Worm (Caenorhabditis elegans): ENCODE measurements around the gene clc-5.

clc-5 gene

DNA sequence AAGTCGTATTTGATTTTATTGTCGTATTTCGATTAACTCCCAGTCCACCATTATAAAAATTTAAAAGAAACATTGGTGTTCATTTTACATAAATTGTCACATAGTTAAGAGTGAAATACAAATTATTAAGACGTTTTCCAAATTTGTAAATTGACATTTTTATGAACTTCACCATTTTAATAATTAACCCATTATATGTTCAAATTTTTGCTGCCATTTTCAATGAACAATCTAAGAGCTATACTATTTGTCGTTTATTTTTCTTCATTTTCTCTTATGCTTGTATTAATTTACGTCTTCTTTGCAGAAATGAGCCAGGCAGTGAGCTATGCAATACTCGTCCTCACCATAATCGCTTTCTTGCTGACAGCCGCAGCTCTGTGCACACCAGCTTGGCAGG is 2.2 kb upstream of the clc-5 start, which contains the start of gene clc-2:
Gene clc-2, plus strand, starts transcription at position 301 of the 400 bp plus-strand sequence.
- TF ChIP-seq tbx-37 (GFP tag; conservative IDR thresholded peaks at IDR 0.05) (no peak), pes-1 (GFP tag; IDR thresholded peaks at IDR 0.05) (no peak), ceh-36 (tag; optimal IDR thresholded peaks at IDR 0.05) (no peak), ets-7 (tag; optimal IDR thresholded peaks at IDR 0.05) (no peak), flt-1 (GFP tag; IDR thresholded peaks at IDR 0.05) (no peak), tra-4 (tag; optimal IDR thresholded peaks at IDR 0.05) (no peak), hnd-1 (tag; optimal IDR thresholded peaks at IDR 0.05) (no peak), B0310.2 (tag; optimal IDR thresholded peaks at IDR 0.05) (no peak), tbx-11 (GFP tag; IDR thresholded peaks at IDR 0.05) (no peak), hmg-4 (GFP tag; optimal IDR thresholded peaks at IDR 0.05) (no peak), sea-1 (GFP tag; conservative IDR thresholded peaks at IDR 0.05) (no peak)

DNA sequence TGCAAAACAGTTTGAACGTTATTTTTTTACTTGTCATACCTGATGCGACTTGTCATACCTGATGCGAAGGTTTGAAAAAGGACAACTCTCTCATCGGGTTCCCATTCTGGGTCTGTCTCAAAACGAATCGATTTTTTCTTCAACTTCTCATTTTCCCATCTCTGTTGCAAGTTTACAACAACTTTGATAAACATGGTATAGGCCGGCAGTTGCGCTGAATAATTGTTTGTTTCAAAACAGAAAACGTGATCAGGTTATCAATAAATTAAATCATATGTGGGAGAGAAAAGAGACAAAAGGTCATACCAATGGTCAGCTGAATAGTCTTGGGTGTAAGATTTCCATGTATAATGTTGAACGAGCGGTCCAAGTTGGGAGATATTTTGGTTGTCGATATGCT is 3.5 kb downstream of the clc-5 start:
- TF ChIP-seq aly-1 (tag; optimal IDR thresholded peaks at IDR 0.05) (no peak), F13C5.2 (tag; optimal IDR thresholded peaks at IDR 0.05) (no peak), scrt-1 (GFP tag; IDR thresholded peaks at IDR 0.05) (no peak), ceh-13 (GFP tag; optimal IDR thresholded peaks at IDR 0.05) (no peak), ets-7 (tag; optimal IDR thresholded peaks at IDR 0.05) (no peak), B0310.2 (tag; optimal IDR thresholded peaks at IDR 0.05) (no peak), tra-4 (tag; optimal IDR thresholded peaks at IDR 0.05) (no peak), hnd-1 (tag; optimal IDR thresholded peaks at IDR 0.05) (no peak), ama-1 (optimal IDR thresholded peaks at IDR 0.05) (no peak), sea-1 (GFP tag; conservative IDR thresholded peaks at IDR 0.05) (no peak), hmbx-1 (tag; optimal IDR thresholded peaks at IDR 0.05) (no peak), ceh-36 (tag; optimal IDR thresholded peaks at IDR 0.05) (no peak), tbx-37 (GFP tag; conservative IDR thresholded peaks at IDR 0.05) (no peak), tbx-11 (GFP tag; IDR thresholded peaks at IDR 0.05) (no peak), hmg-4 (GFP tag; optimal IDR thresholded peaks at IDR 0.05) (no peak), flt-1 (GFP tag; IDR thresholded peaks at IDR 0.05) (no peak), pes-1 (GFP tag; IDR thresholded peaks at IDR 0.05) (no peak)

DNA sequence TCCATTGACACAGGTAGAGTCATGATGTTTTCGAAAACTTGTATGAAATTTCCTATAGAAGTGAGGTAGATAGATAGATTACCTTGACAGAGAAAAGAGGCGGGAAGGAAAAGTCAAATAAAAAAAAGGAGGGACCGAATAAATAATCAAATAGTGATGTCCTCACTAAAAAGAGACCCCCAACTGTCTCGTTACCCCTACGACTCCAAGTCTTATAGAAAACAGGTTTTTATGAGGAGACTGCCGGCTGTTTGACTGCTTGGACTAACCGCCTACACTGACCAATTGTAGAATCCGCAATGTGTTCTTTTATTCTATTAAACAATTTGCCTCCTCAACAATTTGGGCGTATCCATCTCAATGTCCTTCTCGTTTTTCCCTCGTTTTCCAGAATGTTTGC is 4.6 kb downstream of the clc-5 start, which contains the start of gene C01C10.2:
Gene C01C10.2, minus strand, starts transcription at position 170 of the 400 bp plus-strand sequence.
- TF ChIP-seq scrt-1 (GFP tag; IDR thresholded peaks at IDR 0.05) (no peak), sea-1 (GFP tag; conservative IDR thresholded peaks at IDR 0.05) (no peak), hnd-1 (tag; optimal IDR thresholded peaks at IDR 0.05) (no peak), aly-1 (tag; optimal IDR thresholded peaks at IDR 0.05) (no peak), tra-4 (tag; optimal IDR thresholded peaks at IDR 0.05) (no peak), tbx-11 (GFP tag; IDR thresholded peaks at IDR 0.05) (no peak), ama-1 (optimal IDR thresholded peaks at IDR 0.05) (no peak), F13C5.2 (tag; optimal IDR thresholded peaks at IDR 0.05) (no peak), B0310.2 (tag; optimal IDR thresholded peaks at IDR 0.05) (no peak), tbx-37 (GFP tag; conservative IDR thresholded peaks at IDR 0.05) (no peak), hmbx-1 (tag; optimal IDR thresholded peaks at IDR 0.05) (no peak), ceh-13 (GFP tag; optimal IDR thresholded peaks at IDR 0.05) (no peak)

DNA sequence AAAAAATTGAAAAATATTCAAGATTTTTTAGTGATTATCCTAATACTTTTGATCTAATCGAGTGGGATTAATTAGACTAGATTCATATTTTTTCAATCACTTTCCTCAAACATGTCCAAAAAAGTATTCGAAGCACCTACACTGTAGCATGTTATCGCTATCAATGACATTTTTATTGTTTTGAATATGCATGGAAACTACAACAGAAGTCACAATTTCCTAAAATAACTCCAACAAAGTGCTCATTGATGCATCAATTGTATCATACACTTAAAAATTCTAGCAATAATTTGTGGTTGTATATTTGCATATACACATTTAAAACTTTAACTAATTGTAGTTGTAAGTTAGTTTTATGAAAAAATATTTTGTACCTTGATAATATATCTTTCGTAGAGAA is 6.7 kb downstream of the clc-5 start:
- TF ChIP-seq ets-7 (tag; optimal IDR thresholded peaks at IDR 0.05) (no peak), ceh-36 (tag; optimal IDR thresholded peaks at IDR 0.05) (no peak), tbx-37 (GFP tag; conservative IDR thresholded peaks at IDR 0.05) (no peak), sea-1 (GFP tag; conservative IDR thresholded peaks at IDR 0.05) (no peak)

DNA sequence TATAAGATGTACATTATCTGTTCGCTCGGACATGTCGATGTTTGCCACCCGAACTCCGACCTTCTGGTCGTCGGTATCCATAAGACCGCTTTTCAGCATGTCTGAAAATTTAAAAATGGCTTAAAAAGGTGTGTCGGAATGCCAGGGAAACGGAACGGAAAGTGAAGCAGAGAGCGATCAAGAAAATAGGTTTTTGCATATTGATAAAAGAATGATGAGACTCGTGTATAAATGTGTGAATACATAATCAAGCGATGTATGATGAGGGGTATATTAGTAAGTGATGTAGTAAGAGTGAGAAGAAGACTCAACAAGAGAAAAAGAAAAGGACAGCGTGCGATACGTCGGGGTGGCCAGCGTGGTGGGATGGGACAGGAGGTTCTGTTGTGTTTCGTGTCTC is 9.1 kb downstream of the clc-5 start, which contains the start of gene acl-12:
Gene acl-12, minus strand, starts transcription at position 101 of the 400 bp plus-strand sequence.
- no peak for TF ChIP-seq tbx-11 (GFP tag; IDR thresholded peaks at IDR 0.05)
- TF ChIP-seq ets-7 (tag; optimal IDR thresholded peaks at IDR 0.05) = no peak
- TF ChIP-seq sea-1 (GFP tag; conservative IDR thresholded peaks at IDR 0.05) = no peak
- TF ChIP-seq ama-1 (optimal IDR thresholded peaks at IDR 0.05) = no peak
- no peak for TF ChIP-seq flt-1 (GFP tag; IDR thresholded peaks at IDR 0.05)
- no peak for TF ChIP-seq B0310.2 (tag; optimal IDR thresholded peaks at IDR 0.05)
- TF ChIP-seq pes-1 (GFP tag; IDR thresholded peaks at IDR 0.05) = no peak
- TF ChIP-seq hnd-1 (tag; optimal IDR thresholded peaks at IDR 0.05) = no peak
- no peak for TF ChIP-seq ceh-13 (GFP tag; optimal IDR thresholded peaks at IDR 0.05)
- TF ChIP-seq tra-4 (tag; optimal IDR thresholded peaks at IDR 0.05) = no peak

DNA sequence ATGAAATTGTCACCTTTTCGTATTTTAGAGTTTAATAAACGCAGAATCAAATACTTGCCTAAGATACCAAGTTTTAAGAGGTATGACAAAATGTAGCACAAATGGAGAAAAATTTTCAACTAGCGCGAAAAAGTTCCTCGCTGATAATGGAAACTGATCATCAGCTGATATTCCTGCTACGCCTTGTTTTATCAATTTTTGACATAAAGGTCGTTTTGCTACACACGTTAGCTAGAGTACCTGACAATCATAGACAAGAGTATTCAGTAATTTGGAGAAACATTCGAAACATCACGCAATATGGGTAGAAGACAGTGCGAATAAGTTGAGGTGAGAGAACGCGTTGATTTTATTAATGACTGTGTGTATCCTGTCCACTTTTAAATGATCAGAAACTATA is 12.4 kb downstream of the clc-5 start:
- TF ChIP-seq tbx-37 (GFP tag; conservative IDR thresholded peaks at IDR 0.05) (no peak), ceh-36 (tag; optimal IDR thresholded peaks at IDR 0.05) (no peak), F13C5.2 (tag; optimal IDR thresholded peaks at IDR 0.05) (no peak), aly-1 (tag; optimal IDR thresholded peaks at IDR 0.05) (no peak), B0310.2 (tag; optimal IDR thresholded peaks at IDR 0.05) (no peak), tbx-11 (GFP tag; IDR thresholded peaks at IDR 0.05) (no peak), ets-7 (tag; optimal IDR thresholded peaks at IDR 0.05) (no peak), ceh-13 (GFP tag; optimal IDR thresholded peaks at IDR 0.05) (no peak), tra-4 (tag; optimal IDR thresholded peaks at IDR 0.05) (no peak), hmbx-1 (tag; optimal IDR thresholded peaks at IDR 0.05) (no peak), hmg-4 (GFP tag; optimal IDR thresholded peaks at IDR 0.05) (no peak), pes-1 (GFP tag; IDR thresholded peaks at IDR 0.05) (no peak), ama-1 (optimal IDR thresholded peaks at IDR 0.05) (no peak)

DNA sequence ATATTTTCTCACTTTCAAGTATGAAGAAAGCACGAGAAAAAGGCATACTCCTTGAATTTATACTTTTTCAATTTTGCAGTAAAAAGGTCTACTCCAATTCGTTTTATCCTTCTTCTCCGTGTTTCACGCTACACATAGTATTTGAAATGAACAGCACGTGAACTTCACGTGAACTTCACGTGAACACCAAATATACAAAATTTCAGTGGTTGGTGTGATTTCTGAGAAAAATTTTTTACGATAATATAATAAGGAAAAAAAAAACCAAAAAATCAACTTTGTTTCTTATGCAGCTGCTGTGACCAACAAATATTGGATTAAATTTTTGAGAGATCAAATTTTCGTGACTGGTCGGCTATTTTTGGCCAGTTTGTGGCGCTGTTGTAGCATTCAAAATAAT is 13.1 kb downstream of the clc-5 start:
- TF ChIP-seq hmg-4 (GFP tag; optimal IDR thresholded peaks at IDR 0.05) (no peak), aly-1 (tag; optimal IDR thresholded peaks at IDR 0.05) (no peak), ets-7 (tag; optimal IDR thresholded peaks at IDR 0.05) (no peak), ceh-13 (GFP tag; optimal IDR thresholded peaks at IDR 0.05) (no peak), scrt-1 (GFP tag; IDR thresholded peaks at IDR 0.05) (no peak), ama-1 (optimal IDR thresholded peaks at IDR 0.05) (no peak), hnd-1 (tag; optimal IDR thresholded peaks at IDR 0.05) (no peak), ceh-36 (tag; optimal IDR thresholded peaks at IDR 0.05) (no peak), flt-1 (GFP tag; IDR thresholded peaks at IDR 0.05) (no peak), tbx-37 (GFP tag; conservative IDR thresholded peaks at IDR 0.05) (no peak), hmbx-1 (tag; optimal IDR thresholded peaks at IDR 0.05) (no peak), F13C5.2 (tag; optimal IDR thresholded peaks at IDR 0.05) (no peak), B0310.2 (tag; optimal IDR thresholded peaks at IDR 0.05) (no peak), sea-1 (GFP tag; conservative IDR thresholded peaks at IDR 0.05) (no peak), pes-1 (GFP tag; IDR thresholded peaks at IDR 0.05) (no peak), tbx-11 (GFP tag; IDR thresholded peaks at IDR 0.05) (no peak)
